Worm (Caenorhabditis elegans): ENCODE measurements around the gene cyp-13A3.

DNA sequence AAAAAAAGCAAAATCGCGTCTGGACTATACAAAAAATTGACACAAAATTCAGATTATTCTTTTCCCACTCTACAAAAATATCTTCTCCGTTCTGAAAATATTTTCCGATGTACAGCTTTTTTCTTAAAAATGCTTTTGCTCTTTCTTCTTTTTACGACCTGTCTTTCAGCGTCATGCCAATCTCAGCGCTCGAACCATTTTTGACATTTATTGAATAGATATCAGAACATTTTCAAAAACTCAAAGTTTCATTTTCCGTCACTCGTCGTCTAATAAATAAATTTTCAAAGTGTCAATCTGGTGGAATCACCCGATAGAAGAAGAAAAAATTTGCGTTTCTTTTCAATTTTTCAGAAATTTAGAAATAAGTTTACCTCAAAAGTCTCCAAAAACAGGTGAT lies 51.7 kb downstream of the cyp-13A3 start:
- TF ChIP-seq nhr-25 (tag; optimal IDR thresholded peaks at IDR 0.05), result no peak
- TF ChIP-seq R02D3.7 (tag; optimal IDR thresholded peaks at IDR 0.05), result no peak
- TF ChIP-seq C34F6.9 (tag; optimal IDR thresholded peaks at IDR 0.05), result no peak
- no peak for TF ChIP-seq egl-27 (tag; optimal IDR thresholded peaks at IDR 0.05)
- no peak for TF ChIP-seq nhr-12 (tag; optimal IDR thresholded peaks at IDR 0.05)
- no peak for TF ChIP-seq ama-1 (optimal IDR thresholded peaks at IDR 0.05)
- no peak for TF ChIP-seq ztf-4 (tag; optimal IDR thresholded peaks at IDR 0.05)
- no peak for TF ChIP-seq unc-39 (tag; optimal IDR thresholded peaks at IDR 0.05)

Measured in whole organism, L2 larva.